Worm (Caenorhabditis elegans) whole organism, L1 larva: ENCODE results near the gene C29F9.9.
A peak's percentile ranks its signal among the peaks of the same experiment; 100 is the strongest.

Experiments
- C04F5.9 ChIP-seq: sonication (generic microtip); optimal IDR thresholded peaks from 2 replicates; lab custom pipeline; 2016; ENCODE audit warnings: missing genetic modification characterization, missing compliant biosample characterization
- C34B4.2 ChIP-seq: sonication (generic microtip); optimal IDR thresholded peaks from 2 replicates; lab custom pipeline; 2017; ENCODE audit warnings: mild to moderate bottlenecking, missing genetic modification characterization, missing compliant biosample characterization
- aha-1 ChIP-seq: fragments of 150-350 bp; optimal IDR thresholded peaks from 2 replicates; lab custom pipeline; 2014; ENCODE audit warnings: missing biosample characterization, missing genetic modification characterization
- aly-2 ChIP-seq: fragments of 150-350 bp; optimal IDR thresholded peaks from 2 replicates; lab custom pipeline; 2014; ENCODE audit warnings: missing biosample characterization, missing genetic modification characterization
- ama-1 ChIP-seq: fragments of 150-350 bp; optimal IDR thresholded peaks from 2 replicates; lab custom pipeline; 2014
- ceh-63 ChIP-seq: fragments of 200-800 bp; sonication (Bioruptor generic); optimal IDR thresholded peaks from 2 replicates; lab custom pipeline; 2018; ENCODE audit warnings: mild to moderate bottlenecking, missing genetic modification characterization, missing compliant biosample characterization
- ceh-8 ChIP-seq: fragments of 200-800 bp; sonication (Bioruptor generic); optimal IDR thresholded peaks from 2 replicates; lab custom pipeline; 2018; ENCODE audit warnings: mild to moderate bottlenecking, missing genetic modification characterization, moderate library complexity, missing compliant biosample characterization
- ceh-82 ChIP-seq, 3 experiments: fragments of 150-350 bp in 1 of 3; sonication (generic microtip) in 2 of 3; optimal IDR thresholded peaks; 2 replicates each; lab custom pipeline; 2014 to 2017; ENCODE audit warnings: missing biosample characterization in 3 of 3, missing genetic modification characterization in 3 of 3
- ceh-88 ChIP-seq: fragments of 200-800 bp; sonication (Bioruptor generic); IDR thresholded peaks from 2 replicates; pipeline ENCODE4 v1.3.6; 2022; ENCODE audit warnings: missing genetic modification characterization, missing compliant biosample characterization
- dpl-1 ChIP-seq, 3 experiments: fragments of 150-350 bp in 2 of 3; sonication (generic microtip) in 1 of 3; optimal IDR thresholded peaks; 2 replicates each; lab custom pipeline; 2014 to 2017; ENCODE audit warnings: missing biosample characterization in 3 of 3, missing genetic modification characterization in 3 of 3, missing genetic modification reagents in 3 of 3
- dsc-1 ChIP-seq: sonication (generic microtip); optimal IDR thresholded peaks from 2 replicates; lab custom pipeline; 2016; ENCODE audit warnings: mild to moderate bottlenecking, missing genetic modification characterization, missing compliant biosample characterization
- efl-1 ChIP-seq, 4 experiments: fragments of 150-350 bp; optimal IDR thresholded peaks in 3 of 4; peaks in 1 of 4; 1 replicate in 1 of 4; 2 replicates in 3 of 4; lab custom pipeline; 2014; ENCODE audit warnings: missing biosample characterization in 2 of 4, missing genetic modification characterization in 2 of 4, missing genetic modification reagents in 2 of 4
- efl-3 ChIP-seq: fragments of 200-800 bp; sonication (Bioruptor generic); optimal IDR thresholded peaks from 2 replicates; lab custom pipeline; 2018; ENCODE audit warnings: mild to moderate bottlenecking, missing genetic modification characterization, missing compliant biosample characterization
- egl-27 ChIP-seq, 2 experiments: fragments of 150-350 bp in 1 of 2; sonication (generic microtip); optimal IDR thresholded peaks; 3 replicates each; lab custom pipeline; 2017 to 2018; ENCODE audit warnings: missing biosample characterization in 2 of 2, missing genetic modification characterization in 2 of 2, missing genetic modification reagents in 2 of 2
- elt-2 ChIP-seq: sonication (generic microtip); optimal IDR thresholded peaks from 2 replicates; lab custom pipeline; 2016; ENCODE audit warnings: missing genetic modification characterization, mild to moderate bottlenecking, inconsistent platforms, missing compliant biosample characterization, missing genetic modification reagents
- elt-3 ChIP-seq, 6 experiments: fragments of 150-350 bp in 1 of 6; sonication (generic microtip); optimal IDR thresholded peaks; 2 replicates each; lab custom pipeline; 2017 to 2018; ENCODE audit warnings: missing biosample characterization in 6 of 6, missing genetic modification characterization in 6 of 6, inconsistent platforms in 1 of 6
- ets-5 ChIP-seq: fragments of 200-800 bp; sonication (Bioruptor generic); IDR thresholded peaks from 2 replicates; pipeline ENCODE4 v1.3.6; 2022; ENCODE audit warnings: missing genetic modification characterization, missing compliant biosample characterization
- fos-1 ChIP-seq: fragments of 150-350 bp; optimal IDR thresholded peaks from 2 replicates; lab custom pipeline; 2014; ENCODE audit warnings: missing biosample characterization, missing genetic modification characterization
- hlh-17 ChIP-seq: fragments of 200-800 bp; sonication (Bioruptor generic); optimal IDR thresholded peaks from 2 replicates; lab custom pipeline; 2018; ENCODE audit warnings: missing genetic modification characterization, mild to moderate bottlenecking, missing compliant biosample characterization, moderate library complexity, borderline replicate concordance
- irx-1 ChIP-seq: sonication (generic microtip); optimal IDR thresholded peaks from 2 replicates; lab custom pipeline; 2016; ENCODE audit warnings: missing genetic modification characterization, missing compliant biosample characterization
- isw-1 ChIP-seq: fragments of 200-800 bp; sonication (Bioruptor generic); IDR thresholded peaks from 2 replicates; pipeline ENCODE4 v1.3.6; 2022; ENCODE audit warnings: missing genetic modification characterization, missing compliant biosample characterization
- lin-13 ChIP-seq: fragments of 150-350 bp; optimal IDR thresholded peaks from 2 replicates; lab custom pipeline; 2014; ENCODE audit warnings: missing biosample characterization, missing genetic modification reagents, missing genetic modification characterization
- lir-3 ChIP-seq: sonication (generic microtip); optimal IDR thresholded peaks from 2 replicates; lab custom pipeline; 2016; ENCODE audit warnings: mild to moderate bottlenecking, missing genetic modification characterization, moderate library complexity, missing compliant biosample characterization; ENCODE audit not compliant: poor library complexity
- mab-9 ChIP-seq: fragments of 200-800 bp; sonication (Bioruptor generic); IDR thresholded peaks from 2 replicates; pipeline ENCODE4 v1.3.6; 2022; ENCODE audit warnings: missing genetic modification reagents, missing genetic modification characterization, missing compliant biosample characterization
- mdl-1 ChIP-seq, 2 experiments: fragments of 150-350 bp; optimal IDR thresholded peaks; 2 replicates each; lab custom pipeline; 2014 to 2017; ENCODE audit warnings: missing biosample characterization in 2 of 2, missing genetic modification characterization in 2 of 2, inconsistent platforms in 1 of 2
- mef-2 ChIP-seq: fragments of 150-350 bp; optimal IDR thresholded peaks from 2 replicates; lab custom pipeline; 2014; ENCODE audit warnings: missing biosample characterization, missing genetic modification characterization
- nhr-11 ChIP-seq: fragments of 150-350 bp; optimal IDR thresholded peaks from 2 replicates; lab custom pipeline; 2014; ENCODE audit warnings: missing biosample characterization, missing genetic modification characterization
- nhr-19 ChIP-seq: fragments of 200-800 bp; sonication (Bioruptor generic); conservative IDR thresholded peaks from 2 replicates; pipeline ENCODE4 v1.3.6; 2022; ENCODE audit warnings: missing genetic modification characterization, missing compliant biosample characterization
- nhr-237 ChIP-seq: fragments of 150-350 bp; optimal IDR thresholded peaks from 2 replicates; lab custom pipeline; 2014; ENCODE audit warnings: missing biosample characterization, missing genetic modification characterization
- nhr-47 ChIP-seq: sonication (generic microtip); optimal IDR thresholded peaks from 2 replicates; lab custom pipeline; 2016; ENCODE audit warnings: mild to moderate bottlenecking, missing genetic modification characterization, moderate library complexity, missing compliant biosample characterization
- nhr-77 ChIP-seq: fragments of 150-350 bp; optimal IDR thresholded peaks from 2 replicates; lab custom pipeline; 2014; ENCODE audit warnings: missing biosample characterization, missing genetic modification characterization
- nhr-84 ChIP-seq: sonication (generic microtip); optimal IDR thresholded peaks from 2 replicates; lab custom pipeline; 2017; ENCODE audit warnings: missing biosample characterization, missing genetic modification characterization
- pag-3 ChIP-seq: sonication (generic microtip); optimal IDR thresholded peaks from 2 replicates; lab custom pipeline; 2017; ENCODE audit warnings: missing genetic modification characterization, mild to moderate bottlenecking, missing compliant biosample characterization, antibody characterized with exemption, borderline replicate concordance; ENCODE audit not compliant: insufficient read depth
- pax-3 ChIP-seq: fragments of 200-800 bp; sonication (Bioruptor generic); optimal IDR thresholded peaks from 2 replicates; lab custom pipeline; 2018; ENCODE audit warnings: mild to moderate bottlenecking, missing genetic modification characterization, moderate library complexity, missing compliant biosample characterization
- rnt-1 ChIP-seq: sonication (generic microtip); optimal IDR thresholded peaks from 2 replicates; lab custom pipeline; 2016; ENCODE audit warnings: mild to moderate bottlenecking, missing genetic modification characterization, moderate library complexity, missing compliant biosample characterization
- skn-1 ChIP-seq: fragments of 150-350 bp; optimal IDR thresholded peaks from 2 replicates; lab custom pipeline; 2014; ENCODE audit warnings: missing biosample characterization, missing genetic modification characterization
- sox-4 ChIP-seq: sonication (generic microtip); optimal IDR thresholded peaks from 2 replicates; lab custom pipeline; 2016; ENCODE audit warnings: missing genetic modification characterization, missing compliant biosample characterization
- sptf-1 ChIP-seq: fragments of 150-350 bp; optimal IDR thresholded peaks from 2 replicates; lab custom pipeline; 2014; ENCODE audit warnings: missing biosample characterization, missing genetic modification characterization
- sup-37 ChIP-seq: fragments of 200-800 bp; sonication (Bioruptor generic); optimal IDR thresholded peaks from 2 replicates; lab custom pipeline; 2018; ENCODE audit warnings: mild to moderate bottlenecking, missing genetic modification characterization, missing compliant biosample characterization
- swsn-7 ChIP-seq: sonication (generic microtip); optimal IDR thresholded peaks from 2 replicates; lab custom pipeline; 2016; ENCODE audit warnings: missing genetic modification characterization, missing compliant biosample characterization
- tbx-2 ChIP-seq: sonication (generic microtip); optimal IDR thresholded peaks from 2 replicates; lab custom pipeline; 2016; ENCODE audit warnings: missing genetic modification characterization, missing compliant biosample characterization
- unc-130 ChIP-seq: fragments of 150-350 bp; optimal IDR thresholded peaks from 2 replicates; lab custom pipeline; 2017; ENCODE audit warnings: missing biosample characterization, missing genetic modification characterization, inconsistent platforms
- unc-30 ChIP-seq: sonication (generic microtip); optimal IDR thresholded peaks from 2 replicates; lab custom pipeline; 2017; ENCODE audit warnings: missing biosample characterization, missing genetic modification characterization
- unc-62 ChIP-seq: fragments of 150-350 bp; optimal IDR thresholded peaks from 2 replicates; lab custom pipeline; 2014; ENCODE audit warnings: missing biosample characterization, missing genetic modification reagents, missing genetic modification characterization
- unc-86 ChIP-seq: sonication (generic microtip); optimal IDR thresholded peaks from 2 replicates; lab custom pipeline; 2016; ENCODE audit warnings: missing genetic modification characterization, missing compliant biosample characterization
- unc-98 ChIP-seq: fragments of 200-800 bp; sonication (Bioruptor generic); IDR thresholded peaks from 2 replicates; pipeline ENCODE4 v1.3.6; 2022; ENCODE audit warnings: missing genetic modification characterization, missing compliant biosample characterization
- xbp-1 ChIP-seq: sonication (generic microtip); optimal IDR thresholded peaks from 2 replicates; lab custom pipeline; 2016; ENCODE audit warnings: missing genetic modification characterization, missing compliant biosample characterization
- zag-1 ChIP-seq: fragments of 150-350 bp; optimal IDR thresholded peaks from 2 replicates; lab custom pipeline; 2014; ENCODE audit warnings: missing biosample characterization, missing genetic modification characterization
- zip-4 ChIP-seq: fragments of 200-800 bp; sonication (Bioruptor generic); optimal IDR thresholded peaks from 2 replicates; lab custom pipeline; 2018; ENCODE audit warnings: mild to moderate bottlenecking, missing genetic modification characterization, moderate library complexity, missing compliant biosample characterization
- ztf-11 ChIP-seq, 2 experiments: sonication (generic microtip); optimal IDR thresholded peaks; 2 replicates each; lab custom pipeline; 2016 to 2017; ENCODE audit warnings: missing genetic modification characterization in 2 of 2, missing biosample characterization in 1 of 2, missing compliant biosample characterization in 1 of 2
- ztf-4 ChIP-seq: fragments of 150-350 bp; optimal IDR thresholded peaks from 2 replicates; lab custom pipeline; 2014; ENCODE audit warnings: missing biosample characterization, missing genetic modification characterization

The C29F9.9 gene

ce11 chrIII:87183-87582 is 11.5 kb downstream of the C29F9.9 start, which contains the start of the genes F54C4.4 and mrpl-40 (continued):
- TF ChIP-seq mdl-1 (tag; optimal IDR thresholded peaks at IDR 0.05; lab: Kevin White, UChicago): peak in 1 of 2 experiments; percentile 34
- no peak for TF ChIP-seq C04F5.9 (tag; lab: Kevin White, UChicago)
- no peak for TF ChIP-seq zip-4 (GFP tag; lab: Kevin White, UChicago)
- peak; percentile 45 to 67 (median 65) for TF ChIP-seq dpl-1 (GFP tag; optimal IDR thresholded peaks at IDR 0.05; lab: Kevin White, UChicago)
- TF ChIP-seq mab-9 (GFP tag; lab: Robert Waterston, UW): no peak
- TF ChIP-seq mef-2: no peak
- no peak for TF ChIP-seq egl-27 (tag; optimal IDR thresholded peaks at IDR 0.05; lab: Kevin White, UChicago)
- no peak for TF ChIP-seq unc-98 (GFP tag; lab: Robert Waterston, UW)
- TF ChIP-seq ets-5: no peak
- TF ChIP-seq sup-37 (GFP tag; lab: Kevin White, UChicago): no peak
- peak; percentile 72 for TF ChIP-seq xbp-1
- TF ChIP-seq pax-3 (tag; lab: Kevin White, UChicago): peak; percentile 40
- peak; percentile 58 for TF ChIP-seq dsc-1 (tag; lab: Kevin White, UChicago)
- no peak for TF ChIP-seq sptf-1
- peak; percentile 60 for TF ChIP-seq rnt-1
- TF ChIP-seq fos-1: peak; percentile 25
- no peak for TF ChIP-seq elt-2
- TF ChIP-seq ceh-82 (tag; optimal IDR thresholded peaks at IDR 0.05; lab: Kevin White, UChicago): peak; percentile 56 to 87 (median 59)
- TF ChIP-seq C34B4.2 (tag; lab: Kevin White, UChicago): no peak
- TF ChIP-seq skn-1 (tag; lab: Kevin White, UChicago): peak; percentile 29
- peak; percentile 62 for TF ChIP-seq unc-130 (tag; lab: Kevin White, UChicago)
- TF ChIP-seq irx-1: peak; percentile 57
- TF ChIP-seq aly-2 (tag; lab: Kevin White, UChicago): no peak
- peak; percentile 58 for TF ChIP-seq nhr-19 (GFP tag; lab: Robert Waterston, UW)
- TF ChIP-seq unc-30 (tag; lab: Kevin White, UChicago): no peak
- TF ChIP-seq sox-4 (tag; lab: Kevin White, UChicago): no peak
- TF ChIP-seq tbx-2 (tag; lab: Kevin White, UChicago): peak; percentile 69
- TF ChIP-seq zag-1: no peak
- no peak for TF ChIP-seq nhr-84 (tag; lab: Kevin White, UChicago)
- peak; percentile 74 for TF ChIP-seq isw-1 (GFP tag; lab: Robert Waterston, UW)
- peak in 1 of 2 experiments; percentile 57 for TF ChIP-seq ztf-11 (tag; optimal IDR thresholded peaks at IDR 0.05; lab: Kevin White, UChicago)
- TF ChIP-seq efl-3 (GFP tag; lab: Kevin White, UChicago): no peak
- no peak for TF ChIP-seq nhr-11 (tag; lab: Kevin White, UChicago)
- TF ChIP-seq nhr-237 (tag; lab: Kevin White, UChicago): peak; percentile 11
- TF ChIP-seq nhr-77 (tag; lab: Kevin White, UChicago): peak; percentile 18
- no peak for TF ChIP-seq ceh-88 (GFP tag; lab: Robert Waterston, UW)
- no peak for TF ChIP-seq ztf-4 (tag; lab: Kevin White, UChicago)
- TF ChIP-seq swsn-7 (tag; lab: Kevin White, UChicago): peak; percentile 76
- TF ChIP-seq elt-3 (tag; optimal IDR thresholded peaks at IDR 0.05; lab: Kevin White, UChicago): peak in 1 of 6 experiments; percentile 28
- peak; percentile 72 for TF ChIP-seq unc-86 (tag; lab: Kevin White, UChicago)

- TF ChIP-seq efl-1 (optimal IDR thresholded peaks at IDR 0.05; lab: Kevin White, UChicago) (peak; percentile 75 to 81), efl-1 (GFP tag; optimal IDR thresholded peaks at IDR 0.05 in 1 of 2; lab: Kevin White, UChicago) (peak; percentile 64 to 95), ceh-63 (GFP tag; lab: Kevin White, UChicago) (no peak), fos-1 (peak; percentile 50), ceh-8 (GFP tag; lab: Kevin White, UChicago) (no peak), aha-1 (tag; lab: Kevin White, UChicago) (no peak), lir-3 (tag; lab: Kevin White, UChicago) (no peak), unc-30 (tag; lab: Kevin White, UChicago) (no peak), pag-3 (tag; lab: Kevin White, UChicago) (no peak), nhr-19 (GFP tag; lab: Robert Waterston, UW) (peak; percentile 47), hlh-17 (GFP tag; lab: Kevin White, UChicago) (no peak), unc-62 (GFP tag; lab: Kevin White, UChicago) (no peak), efl-3 (GFP tag; lab: Kevin White, UChicago) (no peak), rnt-1 (peak; percentile 49), nhr-237 (tag; lab: Kevin White, UChicago) (no peak), ceh-82 (tag; optimal IDR thresholded peaks at IDR 0.05; lab: Kevin White, UChicago) (peak; percentile 43 to 81 (median 60)), unc-86 (tag; lab: Kevin White, UChicago) (peak; percentile 35), zag-1 (no peak), ama-1 (no peak), nhr-47 (tag; lab: Kevin White, UChicago) (no peak), lin-13 (peak; percentile 39), tbx-2 (tag; lab: Kevin White, UChicago) (peak; percentile 50)
Measured at ce11 chrIII:86316-86715, 12.4 kb downstream of the C29F9.9 start, which contains the start of gene attf-3. TSS of gene attf-3 (minus strand) at chrIII:86384.
